Worm (Caenorhabditis elegans) whole organism, L4 larva: ENCODE data around the gene pmp-3.

Experiments used
- Y48G9A.11 ChIP-seq: fragments of 200-800 bp; sonication (Bioruptor generic); IDR thresholded peaks from 2 replicates; pipeline ENCODE4 v1.3.6; 2022; ENCODE audit warnings: missing genetic modification reagents, missing genetic modification characterization, missing compliant biosample characterization
- dpl-1 ChIP-seq: fragments of 150-350 bp; optimal IDR thresholded peaks from 2 replicates; lab custom pipeline; 2014; ENCODE audit warnings: missing biosample characterization, missing genetic modification reagents, missing genetic modification characterization
- fkh-10 ChIP-seq: fragments of 150-350 bp; optimal IDR thresholded peaks from 2 replicates; lab custom pipeline; 2014; ENCODE audit warnings: missing biosample characterization, missing genetic modification reagents, missing genetic modification characterization
- lin-39 ChIP-seq: fragments of 150-350 bp; optimal IDR thresholded peaks from 2 replicates; lab custom pipeline; 2014; ENCODE audit warnings: missing biosample characterization, missing genetic modification reagents, missing genetic modification characterization
- mxl-3 ChIP-seq: fragments of 200-800 bp; sonication (Bioruptor generic); optimal IDR thresholded peaks from 2 replicates; lab custom pipeline; 2018; ENCODE audit warnings: mild to moderate bottlenecking, missing genetic modification characterization, missing compliant biosample characterization
- nhr-10 ChIP-seq: fragments of 150-350 bp; optimal IDR thresholded peaks from 2 replicates; lab custom pipeline; 2014; ENCODE audit warnings: missing biosample characterization, missing genetic modification characterization

DNA sequence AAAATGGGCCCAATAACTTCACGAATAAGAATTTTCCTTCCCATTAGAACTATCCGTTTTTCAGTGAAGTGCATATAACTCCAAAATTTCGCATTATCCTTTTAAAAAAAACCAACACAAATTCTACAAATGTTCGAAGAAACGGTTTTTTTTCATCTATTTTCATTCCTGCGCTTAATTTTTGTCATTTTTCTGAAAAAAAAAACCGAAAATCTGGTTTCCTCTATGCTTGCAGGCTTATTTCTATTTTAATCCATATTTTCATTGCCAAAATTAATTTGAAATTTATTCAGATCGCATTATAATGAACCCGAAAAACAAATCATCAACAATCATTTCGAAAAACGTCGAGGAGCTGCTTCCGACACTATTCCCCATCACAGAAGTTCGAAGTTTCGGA, 52.1 kb downstream of the pmp-3 start, which contains the start of gene set-5:
- TF ChIP-seq fkh-10 (GFP tag; lab: Kevin White, UChicago), result no peak
- TF ChIP-seq mxl-3 (GFP tag; lab: Kevin White, UChicago), result no peak
- TF ChIP-seq nhr-10 (tag; lab: Kevin White, UChicago), result no peak
- no peak for TF ChIP-seq Y48G9A.11 (GFP tag; lab: Robert Waterston, UW)
- no peak for TF ChIP-seq lin-39 (tag; lab: Kevin White, UChicago)
- TF ChIP-seq dpl-1 (GFP tag; lab: Kevin White, UChicago), result no peak
